Fruit fly (Drosophila melanogaster): ENCODE results near the gene Bin1.

Gene Bin1

DNA sequence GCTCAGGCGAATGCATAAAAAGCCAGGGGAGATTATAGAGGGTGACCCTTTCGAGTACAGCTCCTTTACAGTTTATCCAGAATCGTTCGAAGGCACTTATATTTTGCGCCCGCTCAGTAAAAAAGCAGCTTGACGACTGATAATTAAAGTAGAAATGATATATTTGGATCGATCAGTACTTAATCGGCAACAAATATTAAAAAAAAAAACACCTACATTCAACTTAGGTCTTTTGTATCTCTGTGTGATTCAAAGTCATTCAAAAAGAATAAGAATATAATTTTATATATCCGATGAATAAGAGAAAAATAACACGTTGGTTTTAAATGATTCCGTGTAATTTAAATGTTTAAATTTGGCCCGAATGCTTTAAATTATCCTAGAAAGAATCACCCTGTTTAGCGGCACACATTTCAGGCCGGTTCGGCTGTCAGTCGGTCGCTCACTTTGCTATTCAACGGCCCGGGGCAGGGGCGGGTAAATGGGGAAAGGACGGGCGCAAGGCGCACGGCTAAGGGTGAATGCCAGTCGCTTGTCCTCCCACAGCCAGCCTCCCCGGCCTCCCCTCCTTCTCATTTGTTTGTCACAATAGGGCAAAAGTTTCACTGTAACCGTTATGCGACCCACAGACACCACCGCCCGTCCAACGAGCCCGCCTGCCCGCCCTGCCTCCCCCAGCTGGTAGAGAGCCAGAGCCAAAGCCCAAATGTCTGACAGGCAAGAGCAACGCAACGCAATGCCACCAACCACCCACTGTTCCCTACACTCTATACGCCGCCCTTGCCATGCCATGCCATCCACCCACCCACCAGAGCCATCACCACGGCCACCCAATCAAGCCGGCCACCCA is 23.7 kb upstream of the Bin1 start (continued):
- TF ChIP-seq sr (GFP tag; IDR thresholded peaks at IDR 0.05), result no peak
- peak; percentile 45 for TF ChIP-seq CG4820 (GFP tag; optimal IDR thresholded peaks at IDR 0.05)
- TF ChIP-seq Xrp1 (GFP tag; IDR thresholded peaks at IDR 0.05), result peak; percentile 36; the same call in 1 of the 2 replicates
- TF ChIP-seq bab2 (GFP tag; optimal IDR thresholded peaks at IDR 0.05), result no peak
- no peak for TF ChIP-seq kay (GFP tag; optimal IDR thresholded peaks at IDR 0.05)
- no peak for TF ChIP-seq CG42726 (GFP tag; IDR thresholded peaks at IDR 0.05; ENCODE audit: partially characterized antibody)
- TF ChIP-seq Hsf (GFP tag; optimal IDR thresholded peaks at IDR 0.05), result no peak
- no peak for TF ChIP-seq Nf-YC (tag; optimal IDR thresholded peaks at IDR 0.05)
- TF ChIP-seq CG17829 (tag; optimal IDR thresholded peaks at IDR 0.05), result no peak
- TF ChIP-seq CG2120 (GFP tag; optimal IDR thresholded peaks at IDR 0.05), result peak; percentile 45
- no peak for TF ChIP-seq eyg (GFP tag; optimal IDR thresholded peaks at IDR 0.05)
- TF ChIP-seq pho (GFP tag; optimal IDR thresholded peaks at IDR 0.05), result no peak
- peak; percentile 73 for TF ChIP-seq CG31441 (GFP tag; IDR thresholded peaks at IDR 0.05)
- no peak for TF ChIP-seq Atf-2 (GFP tag; optimal IDR thresholded peaks at IDR 0.05)
- TF ChIP-seq TFAM (GFP tag; optimal IDR thresholded peaks at IDR 0.05), result no peak
- TF ChIP-seq Doc3 (GFP tag; IDR thresholded peaks at IDR 0.05; ENCODE audit: partially characterized antibody), result no peak
- peak; percentile 5 for TF ChIP-seq nom (GFP tag; optimal IDR thresholded peaks at IDR 0.05)
- peak; percentile 44 for TF ChIP-seq CG2712 (tag; optimal IDR thresholded peaks at IDR 0.05)
- no peak for TF ChIP-seq CG2875 (GFP tag; optimal IDR thresholded peaks at IDR 0.05)
- TF ChIP-seq sc (optimal IDR thresholded peaks at IDR 0.05), result no peak
- no peak for TF ChIP-seq sc (GFP tag; optimal IDR thresholded peaks at IDR 0.05)
- TF ChIP-seq CG18599 (GFP tag; optimal IDR thresholded peaks at IDR 0.05), result peak; percentile 87
- TF ChIP-seq Hmx (GFP tag; optimal IDR thresholded peaks at IDR 0.05), result no peak
- peak; percentile 24 for TF ChIP-seq Asciz (GFP tag; optimal IDR thresholded peaks at IDR 0.05)
- TF ChIP-seq CG6272 (GFP tag; IDR thresholded peaks at IDR 0.05), result no peak
- TF ChIP-seq CG9437 (GFP tag; optimal IDR thresholded peaks at IDR 0.05), result peak; percentile 31
- no peak for TF ChIP-seq knrl (GFP tag; IDR thresholded peaks at IDR 0.05; ENCODE audit: partially characterized antibody)
- TF ChIP-seq Gug (GFP tag; IDR thresholded peaks at IDR 0.05), result peak; percentile 7; the same call in 1 of the 4 replicates
- TF ChIP-seq klu (GFP tag; IDR thresholded peaks at IDR 0.05), result no peak
- TF ChIP-seq CG1832 (GFP tag; optimal IDR thresholded peaks at IDR 0.05), result no peak
- peak; percentile 46 for TF ChIP-seq org-1 (GFP tag; optimal IDR thresholded peaks at IDR 0.05)
- TF ChIP-seq trem (tag; optimal IDR thresholded peaks at IDR 0.05), result no peak
- TF ChIP-seq CG8089 (GFP tag; optimal IDR thresholded peaks at IDR 0.05), result no peak
- no peak for TF ChIP-seq hbn (GFP tag; IDR thresholded peaks at IDR 0.05; ENCODE audit: partially characterized antibody)
- TF ChIP-seq gsb-n (tag; optimal IDR thresholded peaks at IDR 0.05), result no peak
- peak; percentile 5 for TF ChIP-seq CG4328 (GFP tag; optimal IDR thresholded peaks at IDR 0.05)
- no peak for TF ChIP-seq Drgx (GFP tag; IDR thresholded peaks at IDR 0.05)
- no peak for TF ChIP-seq CG10565 (GFP tag; optimal IDR thresholded peaks at IDR 0.05)
- no peak for TF ChIP-seq so (GFP tag; IDR thresholded peaks at IDR 0.05)
- peak; percentile 53 for TF ChIP-seq CG6254 (GFP tag; optimal IDR thresholded peaks at IDR 0.05)
- no peak for TF ChIP-seq MESR4 (GFP tag; optimal IDR thresholded peaks at IDR 0.05)
- TF ChIP-seq Hand (GFP tag; optimal IDR thresholded peaks at IDR 0.05), result peak; percentile 59
- no peak for TF ChIP-seq CG13287 (GFP tag; IDR thresholded peaks at IDR 0.05; ENCODE audit: partially characterized antibody)
- peak; percentile 75 for TF ChIP-seq lab (GFP tag; optimal IDR thresholded peaks at IDR 0.05)
- TF ChIP-seq ftz-f1 (GFP tag; optimal IDR thresholded peaks at IDR 0.05), result no peak
- TF ChIP-seq CG6791 (GFP tag; IDR thresholded peaks at IDR 0.05; ENCODE audit: partially characterized antibody), result no peak
- peak; percentile 38 for TF ChIP-seq vfl (GFP tag; optimal IDR thresholded peaks at IDR 0.05)
- TF ChIP-seq CG1024 (GFP tag; IDR thresholded peaks at IDR 0.05), result no peak
- no peak for TF ChIP-seq CG12942 (GFP tag; optimal IDR thresholded peaks at IDR 0.05)
